Worm (Caenorhabditis elegans) whole organism, L2 larva: ENCODE measurements around the gene srd-38.

Experiments used
- C34F6.9 ChIP-seq: fragments of 150-350 bp; optimal IDR thresholded peaks from 2 replicates; lab custom pipeline; 2014; ENCODE audit warnings: missing biosample characterization, missing genetic modification characterization
- F13H6.1 ChIP-seq: sonication (generic microtip); optimal IDR thresholded peaks from 2 replicates; lab custom pipeline; 2016; ENCODE audit warnings: missing genetic modification characterization, missing compliant biosample characterization
- ZK546.5 ChIP-seq: sonication (generic microtip); optimal IDR thresholded peaks from 2 replicates; lab custom pipeline; 2017; ENCODE audit warnings: missing biosample characterization, missing genetic modification characterization
- alr-1 ChIP-seq: fragments of 150-350 bp; optimal IDR thresholded peaks from 2 replicates; lab custom pipeline; 2014; ENCODE audit warnings: missing biosample characterization, missing genetic modification characterization
- blmp-1 ChIP-seq: sonication (generic microtip); optimal IDR thresholded peaks from 2 replicates; lab custom pipeline; 2017; ENCODE audit warnings: missing genetic modification characterization, mild to moderate bottlenecking, missing compliant biosample characterization, antibody characterized with exemption, moderate library complexity; ENCODE audit not compliant: insufficient read depth
- ceh-82 ChIP-seq: fragments of 150-350 bp; optimal IDR thresholded peaks from 2 replicates; lab custom pipeline; 2014; ENCODE audit warnings: missing biosample characterization, missing genetic modification characterization
- crh-2 ChIP-seq: sonication (generic microtip); optimal IDR thresholded peaks from 2 replicates; lab custom pipeline; 2017; ENCODE audit warnings: missing biosample characterization, missing genetic modification characterization
- dmd-4 ChIP-seq: sonication (generic microtip); optimal IDR thresholded peaks from 2 replicates; lab custom pipeline; 2017; ENCODE audit warnings: missing biosample characterization, missing genetic modification characterization
- elt-1 ChIP-seq: fragments of 150-350 bp; optimal IDR thresholded peaks from 2 replicates; lab custom pipeline; 2014; ENCODE audit warnings: missing biosample characterization, missing genetic modification characterization
- elt-3 ChIP-seq: sonication (generic microtip); optimal IDR thresholded peaks from 2 replicates; lab custom pipeline; 2017; ENCODE audit warnings: missing biosample characterization, missing genetic modification characterization
- fos-1 ChIP-seq: fragments of 150-350 bp; optimal IDR thresholded peaks from 2 replicates; lab custom pipeline; 2014; ENCODE audit warnings: missing biosample characterization, missing genetic modification characterization
- gmeb-1 ChIP-seq: fragments of 150-350 bp; optimal IDR thresholded peaks from 2 replicates; lab custom pipeline; 2014; ENCODE audit warnings: missing biosample characterization, missing genetic modification characterization
- lin-11 ChIP-seq: fragments of 150-350 bp; sonication (generic microtip); optimal IDR thresholded peaks from 2 replicates; lab custom pipeline; 2014; ENCODE audit warnings: missing biosample characterization, missing genetic modification characterization, inconsistent platforms, mixed read lengths
- lin-13 ChIP-seq: fragments of 150-350 bp; optimal IDR thresholded peaks from 2 replicates; lab custom pipeline; 2014; ENCODE audit warnings: missing biosample characterization, missing genetic modification reagents, missing genetic modification characterization
- lsy-2 ChIP-seq, 2 experiments: fragments of 150-350 bp in 1 of 2; sonication (generic microtip) in 1 of 2; optimal IDR thresholded peaks; 2 replicates each; lab custom pipeline; 2014 to 2017; ENCODE audit warnings: missing biosample characterization in 2 of 2, missing genetic modification characterization in 2 of 2
- mab-5 ChIP-seq: fragments of 150-350 bp; optimal IDR thresholded peaks from 2 replicates; lab custom pipeline; 2014; ENCODE audit warnings: missing biosample characterization, missing genetic modification characterization
- mbf-1 ChIP-seq: sonication (generic microtip); optimal IDR thresholded peaks from 2 replicates; lab custom pipeline; 2017; ENCODE audit warnings: missing biosample characterization, missing genetic modification characterization
- mdl-1 ChIP-seq, 2 experiments: fragments of 150-350 bp in 1 of 2; sonication (generic microtip) in 1 of 2; optimal IDR thresholded peaks; 2 replicates each; lab custom pipeline; 2017; ENCODE audit warnings: missing biosample characterization in 2 of 2, missing genetic modification characterization in 2 of 2
- nhr-10 ChIP-seq: sonication (generic microtip); optimal IDR thresholded peaks from 2 replicates; lab custom pipeline; 2017; ENCODE audit warnings: missing biosample characterization, missing genetic modification characterization
- nhr-11 ChIP-seq: fragments of 150-350 bp; optimal IDR thresholded peaks from 2 replicates; lab custom pipeline; 2014; ENCODE audit warnings: missing biosample characterization, missing genetic modification characterization
- nhr-129 ChIP-seq: fragments of 150-350 bp; optimal IDR thresholded peaks from 2 replicates; lab custom pipeline; 2014; ENCODE audit warnings: missing biosample characterization, missing genetic modification characterization
- nhr-21 ChIP-seq: fragments of 150-350 bp; optimal IDR thresholded peaks from 2 replicates; lab custom pipeline; 2014; ENCODE audit warnings: missing biosample characterization, missing genetic modification characterization
- nhr-237 ChIP-seq: fragments of 150-350 bp; optimal IDR thresholded peaks from 2 replicates; lab custom pipeline; 2014; ENCODE audit warnings: missing biosample characterization, missing genetic modification characterization
- nhr-25 ChIP-seq: fragments of 150-350 bp; sonication (generic microtip); optimal IDR thresholded peaks from 3 replicates; lab custom pipeline; 2014; ENCODE audit warnings: missing biosample characterization, missing genetic modification characterization
- nhr-6 ChIP-seq: fragments of 150-350 bp; optimal IDR thresholded peaks from 2 replicates; lab custom pipeline; 2014; ENCODE audit warnings: missing biosample characterization, missing genetic modification characterization
- sem-4 ChIP-seq: fragments of 150-350 bp; optimal IDR thresholded peaks from 2 replicates; lab custom pipeline; 2014; ENCODE audit warnings: missing biosample characterization, missing genetic modification reagents, missing genetic modification characterization
- skn-1 ChIP-seq: sonication (generic microtip); optimal IDR thresholded peaks from 2 replicates; lab custom pipeline; 2017; ENCODE audit warnings: missing biosample characterization, missing genetic modification characterization
- sma-3 ChIP-seq: sonication (generic microtip); optimal IDR thresholded peaks from 2 replicates; lab custom pipeline; 2016; ENCODE audit warnings: missing genetic modification reagents, missing genetic modification characterization, missing compliant biosample characterization
- sma-9 ChIP-seq, 2 experiments: fragments of 150-350 bp in 1 of 2; sonication (generic microtip) in 1 of 2; optimal IDR thresholded peaks; 2 replicates each; lab custom pipeline; 2014 to 2016; ENCODE audit warnings: missing genetic modification characterization in 2 of 2, mild to moderate bottlenecking in 1 of 2, missing biosample characterization in 1 of 2, missing compliant biosample characterization in 1 of 2, missing genetic modification reagents in 1 of 2, moderate library complexity in 1 of 2
- snpc-4 ChIP-seq: fragments of 150-350 bp; optimal IDR thresholded peaks from 2 replicates; lab custom pipeline; 2014; ENCODE audit warnings: missing biosample characterization, missing genetic modification characterization
- unc-39 ChIP-seq: fragments of 150-350 bp; optimal IDR thresholded peaks from 2 replicates; lab custom pipeline; 2014; ENCODE audit warnings: missing biosample characterization, missing genetic modification characterization
- unc-55 ChIP-seq: fragments of 150-350 bp; sonication (generic microtip); optimal IDR thresholded peaks from 3 replicates; lab custom pipeline; 2014; ENCODE audit warnings: missing biosample characterization, missing genetic modification reagents, missing genetic modification characterization
- ztf-1 ChIP-seq: fragments of 200-800 bp; sonication (Bioruptor generic); conservative IDR thresholded peaks from 2 replicates; pipeline ENCODE4 v1.3.6; 2022; ENCODE audit warnings: missing genetic modification characterization, missing compliant biosample characterization

The srd-38 gene

ce11 chrX:13317532-13317931 is 25.9 kb downstream of the srd-38 start:
- TF ChIP-seq nhr-129 (tag; lab: Kevin White, UChicago) (peak; percentile 2), lsy-2 (tag; optimal IDR thresholded peaks at IDR 0.05; lab: Kevin White, UChicago) (peak in 1 of 2 experiments; percentile 23), elt-1 (no peak), lin-13 (GFP tag; lab: Kevin White, UChicago) (no peak), nhr-25 (tag; lab: Kevin White, UChicago) (no peak)

ce11 chrX:13318316-13318715 is 26.7 kb downstream of the srd-38 start:
- TF ChIP-seq ceh-82 (tag; lab: Kevin White, UChicago) (no peak), mdl-1 (tag; optimal IDR thresholded peaks at IDR 0.05; lab: Kevin White, UChicago) (no peak), crh-2 (tag; lab: Kevin White, UChicago) (no peak), dmd-4 (tag; lab: Kevin White, UChicago) (no peak), gmeb-1 (tag; lab: Kevin White, UChicago) (no peak), unc-39 (tag; lab: Kevin White, UChicago) (no peak), ztf-1 (GFP tag; lab: Robert Waterston, UW) (no peak), nhr-11 (tag; lab: Kevin White, UChicago) (no peak), lin-11 (tag; lab: Kevin White, UChicago) (no peak), snpc-4 (no peak), nhr-129 (tag; lab: Kevin White, UChicago) (peak; percentile 27), alr-1 (tag; lab: Kevin White, UChicago) (no peak), sma-9 (GFP tag; optimal IDR thresholded peaks at IDR 0.05; lab: Kevin White, UChicago) (peak; percentile 1), sma-9 (tag; optimal IDR thresholded peaks at IDR 0.05; lab: Kevin White, UChicago) (no peak)

ce11 chrX:13320575-13320974 is 29.0 kb downstream of the srd-38 start:
- peak; percentile 35 for TF ChIP-seq C34F6.9 (tag; lab: Kevin White, UChicago)
- no peak for TF ChIP-seq ceh-82 (tag; lab: Kevin White, UChicago)
- TF ChIP-seq nhr-6 (tag; lab: Kevin White, UChicago) = peak; percentile 25
- TF ChIP-seq gmeb-1 (tag; lab: Kevin White, UChicago) = no peak
- no peak for TF ChIP-seq alr-1 (tag; lab: Kevin White, UChicago)
- TF ChIP-seq crh-2 (tag; lab: Kevin White, UChicago) = peak; percentile 66
- TF ChIP-seq mab-5 (tag; lab: Kevin White, UChicago) = no peak
- TF ChIP-seq elt-3 (tag; lab: Kevin White, UChicago) = no peak
- TF ChIP-seq nhr-21 (tag; lab: Kevin White, UChicago) = peak; percentile 62
- peak; percentile 47 for TF ChIP-seq unc-55
- TF ChIP-seq sma-9 (GFP tag; optimal IDR thresholded peaks at IDR 0.05; lab: Kevin White, UChicago) = peak; percentile 76
- no peak for TF ChIP-seq sma-9 (tag; optimal IDR thresholded peaks at IDR 0.05; lab: Kevin White, UChicago)
- TF ChIP-seq lsy-2 (tag; optimal IDR thresholded peaks at IDR 0.05; lab: Kevin White, UChicago) = peak in 1 of 2 experiments; percentile 34
- peak; percentile 68 for TF ChIP-seq nhr-129 (tag; lab: Kevin White, UChicago)
- TF ChIP-seq sma-3 (GFP tag; lab: Kevin White, UChicago) = peak; percentile 50
- TF ChIP-seq nhr-10 = no peak
- peak; percentile 91 for TF ChIP-seq blmp-1 (tag; lab: Kevin White, UChicago)
- TF ChIP-seq nhr-25 (tag; lab: Kevin White, UChicago) = peak; percentile 76
- TF ChIP-seq snpc-4 = no peak
- peak; percentile 82 for TF ChIP-seq fos-1
- TF ChIP-seq ZK546.5 (tag; lab: Kevin White, UChicago) = no peak
- peak; percentile 30 for TF ChIP-seq F13H6.1 (tag; lab: Kevin White, UChicago)
- TF ChIP-seq mbf-1 (tag; lab: Kevin White, UChicago) = no peak
- peak; percentile 57 for TF ChIP-seq sem-4 (tag; lab: Kevin White, UChicago)

- peak; percentile 21 for TF ChIP-seq blmp-1 (tag; lab: Kevin White, UChicago)
- TF ChIP-seq ZK546.5 (tag; lab: Kevin White, UChicago) = no peak
- TF ChIP-seq sma-3 (GFP tag; lab: Kevin White, UChicago) = no peak
- TF ChIP-seq nhr-129 (tag; lab: Kevin White, UChicago) = no peak
- TF ChIP-seq nhr-237 (tag; lab: Kevin White, UChicago) = no peak
- TF ChIP-seq unc-39 (tag; lab: Kevin White, UChicago) = no peak
- TF ChIP-seq nhr-11 (tag; lab: Kevin White, UChicago) = no peak
- TF ChIP-seq nhr-21 (tag; lab: Kevin White, UChicago) = peak; percentile 11
- TF ChIP-seq lsy-2 (tag; optimal IDR thresholded peaks at IDR 0.05; lab: Kevin White, UChicago) = no peak
- TF ChIP-seq skn-1 (tag; lab: Kevin White, UChicago) = no peak
These were observed 31.3 kb downstream of the srd-38 start, which contains the start of gene F46G10.2 for ce11 chrX:13322886-13323285. Gene F46G10.2 (plus strand): TSS chrX:13322963.
